Worm (Caenorhabditis elegans) whole organism, mixed stage, embryonic: ENCODE data around the gene F14F7.5.
A peak's percentile ranks its signal among the peaks of the same experiment; 100 is the strongest.

Experiments used
- elt-1 ChIP-seq: sonication (generic microtip); optimal IDR thresholded peaks from 2 replicates; lab custom pipeline; 2017; ENCODE audit warnings: missing genetic modification characterization, mild to moderate bottlenecking, missing compliant biosample characterization, antibody characterized with exemption, moderate library complexity, borderline replicate concordance; ENCODE audit not compliant: insufficient read depth
- flh-1 ChIP-seq: fragments of 200-800 bp; sonication (Bioruptor generic); optimal IDR thresholded peaks from 2 replicates; lab custom pipeline; 2018; ENCODE audit warnings: mild to moderate bottlenecking, missing genetic modification characterization, moderate library complexity, missing compliant biosample characterization
- mep-1 ChIP-seq: fragments of 150-350 bp; optimal IDR thresholded peaks from 2 replicates; lab custom pipeline; 2017; ENCODE audit warnings: missing biosample characterization, missing genetic modification reagents, missing genetic modification characterization, inconsistent platforms
- mls-2 ChIP-seq: sonication (generic microtip); optimal IDR thresholded peaks from 2 replicates; lab custom pipeline; 2016; ENCODE audit warnings: mild to moderate bottlenecking, missing genetic modification characterization, moderate library complexity, missing compliant biosample characterization
- nhr-12 ChIP-seq: fragments of 150-350 bp; optimal IDR thresholded peaks from 2 replicates; lab custom pipeline; 2014; ENCODE audit warnings: missing biosample characterization, missing genetic modification characterization
- nhr-76 ChIP-seq: sonication (generic microtip); optimal IDR thresholded peaks from 2 replicates; lab custom pipeline; 2017; ENCODE audit warnings: missing biosample characterization, missing genetic modification characterization
- snpc-4 ChIP-seq: fragments of 150-350 bp; optimal IDR thresholded peaks from 2 replicates; lab custom pipeline; 2014; ENCODE audit warnings: missing biosample characterization, missing genetic modification characterization
- unc-62 ChIP-seq: fragments of 150-350 bp; optimal IDR thresholded peaks from 2 replicates; lab custom pipeline; 2014; ENCODE audit warnings: missing biosample characterization, missing genetic modification reagents, missing genetic modification characterization

DNA sequence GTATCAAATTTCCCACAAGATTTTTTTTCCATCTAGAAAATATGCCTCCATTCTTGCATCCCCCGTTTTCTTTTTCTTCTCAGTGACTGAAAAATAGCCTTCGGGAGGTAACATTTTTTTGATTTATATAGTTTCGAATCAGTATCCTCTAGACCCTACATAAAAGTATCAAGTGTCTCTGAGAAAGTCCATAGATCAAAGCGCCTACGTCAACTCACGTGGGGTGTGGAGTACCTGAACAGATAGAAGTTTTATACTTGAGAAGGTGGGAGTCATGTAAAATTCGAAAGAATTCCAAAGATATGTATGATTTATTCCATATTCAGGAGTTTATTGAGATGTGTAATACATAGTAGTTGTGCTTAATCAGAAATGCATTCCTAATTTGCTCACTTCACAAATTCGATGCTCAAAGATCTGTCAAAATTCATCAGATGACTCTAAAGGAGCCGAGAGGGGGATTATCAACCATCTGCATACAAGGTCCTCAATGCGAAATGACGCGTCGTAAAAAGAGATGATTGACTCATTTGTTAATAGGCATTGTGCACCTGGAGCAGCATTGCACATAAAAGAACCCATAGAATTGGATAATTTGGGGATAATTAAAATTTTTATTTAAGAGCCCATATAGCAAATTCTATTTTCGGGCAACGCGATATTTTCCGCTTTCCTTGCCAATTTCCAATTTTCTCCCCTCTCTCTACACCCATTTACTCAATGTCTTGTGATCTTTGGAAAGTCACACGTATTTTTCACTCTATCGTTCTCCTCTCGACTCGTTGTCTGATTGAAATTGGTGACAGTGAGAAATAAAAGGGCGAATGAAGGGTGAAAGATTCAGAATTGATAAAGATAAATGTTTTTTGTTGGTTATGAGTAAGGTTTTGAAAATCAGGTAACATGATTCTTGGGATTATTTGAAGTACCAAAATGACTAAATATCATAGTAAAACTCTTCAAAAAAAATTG lies 32.7 kb downstream of the F14F7.5 start:
- TF ChIP-seq nhr-76 (tag; lab: Kevin White, UChicago) (no peak), mls-2 (tag; lab: Kevin White, UChicago) (peak; percentile 76), nhr-12 (no peak), flh-1 (GFP tag; lab: Kevin White, UChicago) (no peak), unc-62 (GFP tag; lab: Kevin White, UChicago) (no peak), elt-1 (no peak), mep-1 (tag; lab: Kevin White, UChicago) (peak; percentile 1), snpc-4 (no peak)
